Worm (Caenorhabditis elegans) whole organism, young adult: ENCODE measurements around the gene dlat-2.

Experiments used
- B0261.1 ChIP-seq: sonication (generic microtip); optimal IDR thresholded peaks from 2 replicates; lab custom pipeline; 2016; ENCODE audit warnings: mild to moderate bottlenecking, missing genetic modification characterization, moderate library complexity, missing compliant biosample characterization
- C17E4.6 ChIP-seq: fragments of 200-800 bp; sonication (Bioruptor generic); IDR thresholded peaks from 2 replicates; pipeline ENCODE4 v1.3.6; 2022; ENCODE audit warnings: missing genetic modification reagents, missing genetic modification characterization, missing compliant biosample characterization
- D2030.7 ChIP-seq: fragments of 200-800 bp; sonication (Bioruptor generic); IDR thresholded peaks from 2 replicates; pipeline ENCODE4 v1.3.6; 2022; ENCODE audit warnings: missing genetic modification reagents, missing genetic modification characterization, missing compliant biosample characterization
- F23B12.7 ChIP-seq: sonication (generic microtip); optimal IDR thresholded peaks from 2 replicates; lab custom pipeline; 2017; ENCODE audit warnings: missing genetic modification characterization, mild to moderate bottlenecking, missing compliant biosample characterization, antibody characterized with exemption, moderate library complexity; ENCODE audit not compliant: insufficient read depth
- F37B4.10 ChIP-seq: fragments of 200-800 bp; sonication (Bioruptor generic); IDR thresholded peaks from 2 replicates; pipeline ENCODE4 v1.3.6; 2022; ENCODE audit warnings: missing genetic modification characterization, missing compliant biosample characterization
- F39B2.1 ChIP-seq: fragments of 200-800 bp; sonication (Bioruptor generic); IDR thresholded peaks from 2 replicates; pipeline ENCODE4 v1.3.6; 2022; ENCODE audit warnings: missing genetic modification reagents, missing genetic modification characterization, missing compliant biosample characterization
- F49E8.2 ChIP-seq: sonication (generic microtip); optimal IDR thresholded peaks from 3 replicates; lab custom pipeline; 2017; ENCODE audit warnings: missing genetic modification characterization, mild to moderate bottlenecking, missing compliant biosample characterization, antibody characterized with exemption, moderate library complexity; ENCODE audit not compliant: insufficient read depth
- T07F8.4 ChIP-seq: sonication (generic microtip); optimal IDR thresholded peaks from 2 replicates; lab custom pipeline; 2016; ENCODE audit warnings: mild to moderate bottlenecking, missing genetic modification characterization, moderate library complexity, missing compliant biosample characterization
- T26A5.8 ChIP-seq: sonication (generic microtip); optimal IDR thresholded peaks from 2 replicates; lab custom pipeline; 2016; ENCODE audit warnings: missing genetic modification characterization, missing compliant biosample characterization
- Y67H2A.10 ChIP-seq: fragments of 200-800 bp; sonication (Bioruptor generic); conservative IDR thresholded peaks from 2 replicates; pipeline ENCODE4 v1.3.6; 2022; ENCODE audit warnings: missing genetic modification reagents, missing genetic modification characterization, missing compliant biosample characterization
- ama-1 ChIP-seq, 3 experiments: fragments of 150-350 bp in 1 of 3; sonication (generic microtip) in 2 of 3; optimal IDR thresholded peaks; 2 replicates each; lab custom pipeline; 2014 to 2018; ENCODE audit warnings: missing biosample characterization in 2 of 3, missing genetic modification characterization in 2 of 3, missing genetic modification reagents in 2 of 3
- aptf-3 ChIP-seq: fragments of 200-800 bp; sonication (Bioruptor generic); IDR thresholded peaks from 2 replicates; pipeline ENCODE4 v1.3.6; 2022; ENCODE audit warnings: missing genetic modification characterization, missing compliant biosample characterization
- attf-3 ChIP-seq: fragments of 200-800 bp; sonication (Bioruptor generic); conservative IDR thresholded peaks from 2 replicates; pipeline ENCODE4 v1.3.6; 2022; ENCODE audit warnings: missing genetic modification reagents, missing genetic modification characterization, missing compliant biosample characterization
- bed-2 ChIP-seq: fragments of 200-800 bp; sonication (Bioruptor generic); IDR thresholded peaks from 2 replicates; pipeline ENCODE4 v1.3.6; 2022; ENCODE audit warnings: missing genetic modification reagents, missing genetic modification characterization, missing compliant biosample characterization
- chd-7 ChIP-seq: sonication (generic microtip); optimal IDR thresholded peaks from 2 replicates; lab custom pipeline; 2016; ENCODE audit warnings: mild to moderate bottlenecking, missing genetic modification characterization, moderate library complexity, missing compliant biosample characterization
- dpff-1 ChIP-seq: sonication (generic microtip); optimal IDR thresholded peaks from 2 replicates; lab custom pipeline; 2017; ENCODE audit warnings: mild to moderate bottlenecking, missing genetic modification characterization, missing compliant biosample characterization
- egl-44 ChIP-seq: fragments of 200-800 bp; sonication (Bioruptor generic); IDR thresholded peaks from 2 replicates; pipeline ENCODE4 v1.3.6; 2022; ENCODE audit warnings: missing genetic modification reagents, missing genetic modification characterization, missing compliant biosample characterization
- egrh-3 ChIP-seq: fragments of 200-800 bp; sonication (Bioruptor generic); IDR thresholded peaks from 2 replicates; pipeline ENCODE4 v1.3.6; 2022; ENCODE audit warnings: missing genetic modification reagents, missing genetic modification characterization, missing compliant biosample characterization
- ets-4 ChIP-seq: fragments of 200-800 bp; sonication (Bioruptor generic); optimal IDR thresholded peaks from 2 replicates; lab custom pipeline; 2018; ENCODE audit warnings: mild to moderate bottlenecking, missing genetic modification characterization, missing compliant biosample characterization
- hmg-1.2 ChIP-seq: fragments of 200-800 bp; sonication (Bioruptor generic); IDR thresholded peaks from 2 replicates; pipeline ENCODE4 v1.3.6; 2022; ENCODE audit warnings: missing genetic modification reagents, missing genetic modification characterization, missing compliant biosample characterization
- hmg-20 ChIP-seq: fragments of 200-800 bp; sonication (Bioruptor generic); IDR thresholded peaks from 2 replicates; pipeline ENCODE4 v1.3.6; 2022; ENCODE audit warnings: missing genetic modification reagents, missing genetic modification characterization, missing compliant biosample characterization
- lag-1 ChIP-seq: fragments of 200-800 bp; sonication (Bioruptor generic); IDR thresholded peaks from 2 replicates; pipeline ENCODE4 v1.3.6; 2022; ENCODE audit warnings: missing genetic modification reagents, missing genetic modification characterization, missing compliant biosample characterization
- lin-54 ChIP-seq: fragments of 200-800 bp; sonication (Bioruptor generic); optimal IDR thresholded peaks from 2 replicates; lab custom pipeline; 2018; ENCODE audit warnings: mild to moderate bottlenecking, missing genetic modification characterization, missing compliant biosample characterization
- lsl-1 ChIP-seq: fragments of 200-800 bp; sonication (Bioruptor generic); optimal IDR thresholded peaks from 2 replicates; lab custom pipeline; 2018; ENCODE audit warnings: mild to moderate bottlenecking, missing genetic modification characterization, moderate library complexity, missing compliant biosample characterization
- madf-8 ChIP-seq: fragments of 200-800 bp; sonication (Bioruptor generic); conservative IDR thresholded peaks from 2 replicates; pipeline ENCODE4 v1.3.6; 2022; ENCODE audit warnings: missing genetic modification reagents, missing genetic modification characterization, missing compliant biosample characterization
- mcd-1 ChIP-seq: fragments of 200-800 bp; sonication (Bioruptor generic); IDR thresholded peaks from 2 replicates; pipeline ENCODE4 v1.3.6; 2022; ENCODE audit warnings: missing genetic modification reagents, missing genetic modification characterization, missing compliant biosample characterization
- mel-28 ChIP-seq: sonication (generic microtip); optimal IDR thresholded peaks from 2 replicates; lab custom pipeline; 2016; ENCODE audit warnings: borderline replicate concordance, mild to moderate bottlenecking, missing genetic modification characterization, missing compliant biosample characterization
- nfyb-1 ChIP-seq: fragments of 200-800 bp; sonication (Bioruptor generic); IDR thresholded peaks from 2 replicates; pipeline ENCODE4 v1.3.6; 2022; ENCODE audit warnings: missing genetic modification reagents, missing genetic modification characterization, missing compliant biosample characterization
- nhr-120 ChIP-seq: fragments of 200-800 bp; sonication (Bioruptor generic); IDR thresholded peaks from 2 replicates; pipeline ENCODE4 v1.3.6; 2022; ENCODE audit warnings: missing genetic modification characterization, missing compliant biosample characterization
- nhr-90 ChIP-seq: sonication (generic microtip); optimal IDR thresholded peaks from 2 replicates; lab custom pipeline; 2016; ENCODE audit warnings: missing genotype, mild to moderate bottlenecking, missing genetic modification characterization, missing compliant biosample characterization
- pha-4 ChIP-seq: fragments of 150-350 bp; sonication (generic microtip); optimal IDR thresholded peaks from 2 replicates; lab custom pipeline; 2014; ENCODE audit warnings: missing biosample characterization, missing genetic modification reagents, missing genetic modification characterization
- repo-1 ChIP-seq: sonication (generic microtip); optimal IDR thresholded peaks from 2 replicates; lab custom pipeline; 2017; ENCODE audit warnings: mild to moderate bottlenecking, missing genetic modification characterization, missing compliant biosample characterization
- rpc-1 ChIP-seq, 2 experiments: fragments of 150-350 bp in 1 of 2; sonication (generic microtip) in 1 of 2; optimal IDR thresholded peaks; 2 replicates each; lab custom pipeline; 2014 to 2018; ENCODE audit warnings: missing biosample characterization in 1 of 2, missing genetic modification characterization in 1 of 2, missing genetic modification reagents in 1 of 2, missing genotype in 1 of 2
- snpc-3.4 ChIP-seq: sonication (generic microtip); optimal IDR thresholded peaks from 2 replicates; lab custom pipeline; 2017; ENCODE audit warnings: missing genetic modification characterization, mild to moderate bottlenecking, missing compliant biosample characterization, antibody characterized with exemption, moderate library complexity, missing genotype, missing genetic modification reagents
- unc-130 ChIP-seq: sonication (generic microtip); optimal IDR thresholded peaks from 2 replicates; lab custom pipeline; 2016; ENCODE audit warnings: missing genetic modification reagents, missing genetic modification characterization, missing compliant biosample characterization
- xnd-1 ChIP-seq: sonication (generic microtip); optimal IDR thresholded peaks from 2 replicates; lab custom pipeline; 2016; ENCODE audit warnings: missing genotype, missing genetic modification reagents, missing genetic modification characterization, missing compliant biosample characterization
- zfh-2 ChIP-seq: fragments of 200-800 bp; sonication (Bioruptor generic); conservative IDR thresholded peaks from 2 replicates; pipeline ENCODE4 v1.3.6; 2022; ENCODE audit warnings: missing genetic modification reagents, missing genetic modification characterization, missing compliant biosample characterization
- ztf-25 ChIP-seq: fragments of 200-800 bp; sonication (Bioruptor generic); IDR thresholded peaks from 2 replicates; pipeline ENCODE4 v1.3.6; 2022; ENCODE audit warnings: missing genetic modification reagents, missing genetic modification characterization, missing compliant biosample characterization
- ztf-6 ChIP-seq: fragments of 200-800 bp; sonication (Bioruptor generic); IDR thresholded peaks from 2 replicates; pipeline ENCODE4 v1.3.6; 2022; ENCODE audit warnings: missing genetic modification reagents, missing genetic modification characterization, missing compliant biosample characterization

The dlat-2 gene

DNA sequence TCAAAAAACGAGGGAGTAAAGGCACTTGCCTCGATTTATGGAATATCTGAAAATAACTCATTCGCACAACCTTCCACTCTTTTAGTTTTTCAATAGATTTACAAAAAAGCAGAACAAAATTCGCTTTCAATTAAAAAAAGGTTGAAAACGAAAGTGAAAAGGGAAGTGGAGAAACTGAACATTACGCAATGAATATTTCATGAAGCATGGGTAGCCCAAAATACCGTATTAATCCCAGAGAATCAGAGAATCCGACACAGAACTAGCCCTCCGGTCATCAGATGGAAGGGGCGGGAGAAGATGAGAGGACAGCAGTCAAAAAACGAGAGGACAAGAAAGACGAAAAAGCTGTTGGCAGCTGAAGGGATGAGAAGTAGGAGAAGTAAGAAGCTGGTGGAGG is 9.0 kb upstream of the dlat-2 start, which contains the start of gene C30H6.5:
Gene C30H6.5, plus strand, starts transcription at position 301 of the 400 bp plus-strand sequence.
- TF ChIP-seq aptf-3 (GFP tag; lab: Robert Waterston, UW) (no peak), C17E4.6 (GFP tag; lab: Robert Waterston, UW) (no peak), F23B12.7 (no peak), dpff-1 (tag; lab: Kevin White, UChicago) (no peak), egl-44 (GFP tag; lab: Robert Waterston, UW) (no peak), lin-54 (no peak), nhr-120 (GFP tag; lab: Robert Waterston, UW) (no peak), madf-8 (no peak)

DNA sequence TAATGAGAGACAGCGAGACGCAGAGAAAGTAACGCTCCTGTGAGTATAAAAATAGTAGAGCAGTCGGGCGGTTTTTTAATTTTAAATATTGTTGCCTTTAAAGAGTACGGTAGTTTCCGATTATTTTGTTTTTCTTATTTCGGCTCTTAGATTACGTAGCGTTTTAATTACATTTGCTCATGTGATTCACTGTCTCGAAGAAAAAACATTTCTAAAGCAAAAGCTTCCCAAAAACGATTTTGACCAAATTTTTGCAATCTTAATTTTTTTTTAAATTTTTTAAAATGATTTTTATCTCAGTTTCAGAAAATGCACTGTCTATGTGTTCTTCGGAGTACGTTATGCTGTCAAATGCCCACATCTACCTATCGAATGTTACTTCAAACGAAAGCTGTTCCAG is 4.3 kb upstream of the dlat-2 start, which contains the start of gene haf-1:
Gene haf-1, plus strand, starts transcription at position 301 of the 400 bp plus-strand sequence.
- no peak for TF ChIP-seq ama-1 (optimal IDR thresholded peaks at IDR 0.05; lab: Kevin White, UChicago)
- no peak for TF ChIP-seq ama-1 (GFP tag; optimal IDR thresholded peaks at IDR 0.05; lab: Kevin White, UChicago)
- TF ChIP-seq repo-1, result no peak
- TF ChIP-seq chd-7, result no peak
- no peak for TF ChIP-seq zfh-2
- no peak for TF ChIP-seq F37B4.10 (GFP tag; lab: Robert Waterston, UW)
- no peak for TF ChIP-seq Y67H2A.10 (GFP tag; lab: Robert Waterston, UW)
- TF ChIP-seq nhr-120 (GFP tag; lab: Robert Waterston, UW), result no peak
- TF ChIP-seq snpc-3.4 (tag; lab: Kevin White, UChicago), result no peak
- no peak for TF ChIP-seq nhr-90
- no peak for TF ChIP-seq D2030.7 (GFP tag; lab: Robert Waterston, UW)
- no peak for TF ChIP-seq lag-1 (GFP tag; lab: Robert Waterston, UW)
- TF ChIP-seq egl-44 (GFP tag; lab: Robert Waterston, UW), result no peak
- TF ChIP-seq mcd-1, result no peak
- TF ChIP-seq rpc-1 (optimal IDR thresholded peaks at IDR 0.05; lab: Kevin White, UChicago), result no peak
- no peak for TF ChIP-seq rpc-1 (tag; optimal IDR thresholded peaks at IDR 0.05; lab: Kevin White, UChicago)
- TF ChIP-seq T26A5.8 (tag; lab: Kevin White, UChicago), result no peak
- TF ChIP-seq F49E8.2 (tag; lab: Kevin White, UChicago), result no peak
- no peak for TF ChIP-seq unc-130 (GFP tag; lab: Kevin White, UChicago)

DNA sequence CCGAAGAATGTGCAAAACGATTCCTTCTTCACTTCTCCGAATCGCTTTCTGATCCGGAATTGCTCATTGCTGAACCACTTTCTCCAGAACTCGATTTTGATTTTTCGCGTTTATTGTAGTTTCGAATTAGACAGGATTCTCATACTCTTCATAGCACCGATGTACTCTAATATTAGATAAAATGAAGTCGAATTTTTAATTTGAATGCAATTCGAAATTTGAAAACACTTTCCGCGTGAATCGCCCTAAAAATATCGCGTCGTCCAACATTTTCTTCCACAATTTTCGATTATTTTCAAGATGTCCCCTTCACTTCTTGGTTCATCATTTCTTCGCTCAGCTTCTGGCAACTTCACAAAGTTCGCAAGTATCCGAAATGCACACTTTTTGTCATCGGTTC is 1.6 kb downstream of the dlat-2 start, which contains the start of gene C30H6.8:
Gene C30H6.8, plus strand, starts transcription at position 301 of the 400 bp plus-strand sequence.
- TF ChIP-seq T07F8.4 (tag; lab: Kevin White, UChicago), result no peak
- TF ChIP-seq xnd-1, result no peak
- TF ChIP-seq B0261.1 (tag; lab: Kevin White, UChicago), result no peak
- no peak for TF ChIP-seq lsl-1 (GFP tag; lab: Kevin White, UChicago)
- TF ChIP-seq hmg-1.2 (GFP tag; lab: Robert Waterston, UW), result no peak
- no peak for TF ChIP-seq nfyb-1 (GFP tag; lab: Robert Waterston, UW)
- no peak for TF ChIP-seq rpc-1 (optimal IDR thresholded peaks at IDR 0.05; lab: Kevin White, UChicago)
- no peak for TF ChIP-seq rpc-1 (tag; optimal IDR thresholded peaks at IDR 0.05; lab: Kevin White, UChicago)
- no peak for TF ChIP-seq nhr-90
- no peak for TF ChIP-seq ztf-25 (GFP tag; lab: Robert Waterston, UW)
- TF ChIP-seq F39B2.1 (GFP tag; lab: Robert Waterston, UW), result no peak
- no peak for TF ChIP-seq ztf-6 (GFP tag; lab: Robert Waterston, UW)
- no peak for TF ChIP-seq egrh-3 (GFP tag; lab: Robert Waterston, UW)
- no peak for TF ChIP-seq attf-3
- TF ChIP-seq D2030.7 (GFP tag; lab: Robert Waterston, UW), result no peak
- no peak for TF ChIP-seq ets-4 (GFP tag; lab: Kevin White, UChicago)
- TF ChIP-seq hmg-20, result no peak
- no peak for TF ChIP-seq bed-2
- no peak for TF ChIP-seq mel-28 (tag; lab: Kevin White, UChicago)
- no peak for TF ChIP-seq pha-4
